Worm (Caenorhabditis elegans) whole organism, mixed stage, embryonic: ENCODE measurements around the gene daf-22.

Experiments used
- blmp-1 ChIP-seq: fragments of 150-350 bp; optimal IDR thresholded peaks from 2 replicates; lab custom pipeline; 2014; ENCODE audit warnings: missing biosample characterization, missing genetic modification characterization
- ceh-43 ChIP-seq: fragments of 200-800 bp; sonication (Bioruptor generic); optimal IDR thresholded peaks from 2 replicates; lab custom pipeline; 2018; ENCODE audit warnings: mild to moderate bottlenecking, missing genetic modification characterization, moderate library complexity, missing compliant biosample characterization
- ces-1 ChIP-seq: fragments of 150-350 bp; optimal IDR thresholded peaks from 2 replicates; lab custom pipeline; 2014; ENCODE audit warnings: missing biosample characterization, missing genetic modification reagents, missing genetic modification characterization
- elt-1 ChIP-seq: sonication (generic microtip); optimal IDR thresholded peaks from 2 replicates; lab custom pipeline; 2017; ENCODE audit warnings: missing genetic modification characterization, mild to moderate bottlenecking, missing compliant biosample characterization, antibody characterized with exemption, moderate library complexity, borderline replicate concordance; ENCODE audit not compliant: insufficient read depth
- elt-3 ChIP-seq: fragments of 150-350 bp; optimal IDR thresholded peaks from 2 replicates; lab custom pipeline; 2014; ENCODE audit warnings: missing biosample characterization, missing genetic modification characterization
- lsy-2 ChIP-seq: fragments of 150-350 bp; optimal IDR thresholded peaks from 2 replicates; lab custom pipeline; 2014; ENCODE audit warnings: missing biosample characterization, missing genetic modification characterization
- mab-5 ChIP-seq: fragments of 150-350 bp; optimal IDR thresholded peaks from 2 replicates; lab custom pipeline; 2014; ENCODE audit warnings: missing biosample characterization, missing genetic modification characterization
- nhr-237 ChIP-seq: fragments of 150-350 bp; optimal IDR thresholded peaks from 2 replicates; lab custom pipeline; 2014; ENCODE audit warnings: missing biosample characterization, missing genetic modification characterization
- unc-39 ChIP-seq: fragments of 150-350 bp; optimal IDR thresholded peaks from 2 replicates; lab custom pipeline; 2014; ENCODE audit warnings: missing biosample characterization, missing genetic modification characterization

DNA sequence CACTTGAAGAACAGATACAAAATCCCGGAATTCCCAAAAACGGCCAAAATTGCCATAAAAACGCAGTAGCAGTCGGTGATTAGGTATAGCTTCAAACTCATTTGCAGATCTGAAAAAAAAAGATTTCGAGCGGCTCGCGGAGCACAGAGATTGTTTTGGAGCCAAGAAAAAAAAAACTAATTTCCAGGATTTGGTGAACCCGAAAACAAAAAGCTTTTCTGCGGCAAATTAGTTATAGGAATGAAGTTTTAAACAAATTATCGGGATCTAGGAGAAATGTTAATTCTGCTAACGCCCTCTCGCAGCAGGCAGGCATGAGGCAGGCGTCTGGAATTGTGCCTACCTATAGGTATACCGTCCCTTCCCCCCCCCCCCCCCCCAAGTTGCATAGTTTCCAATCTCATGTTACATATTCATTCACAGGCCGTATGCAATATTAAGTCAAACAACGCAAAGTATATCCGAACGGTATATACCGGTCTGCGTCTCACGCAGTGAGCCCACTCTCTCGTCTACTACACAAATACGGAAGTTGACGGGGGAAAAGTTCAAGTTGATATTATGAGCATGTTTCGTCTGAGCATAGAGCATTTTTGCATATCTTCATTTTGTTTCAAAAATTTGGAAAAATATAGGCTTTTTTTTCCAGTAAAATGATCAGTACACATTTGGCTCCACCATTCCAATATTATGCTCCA is 19.3 kb upstream of the daf-22 start, which contains the start of the genes W05H5.1 and pitr-6:
- TF ChIP-seq blmp-1 (tag; lab: Kevin White, UChicago) (no peak), lsy-2 (tag; lab: Kevin White, UChicago) (no peak), elt-3 (tag; lab: Kevin White, UChicago) (no peak), mab-5 (no peak), elt-1 (no peak), ceh-43 (GFP tag; lab: Kevin White, UChicago) (no peak), ces-1 (GFP tag; lab: Kevin White, UChicago) (no peak), nhr-237 (no peak), unc-39 (tag; lab: Kevin White, UChicago) (no peak)
